Worm (Caenorhabditis elegans) whole organism, L2 larva: Measurements from ENCODE around the gene cka-1.
"Not testable (repeated sequence)": the region's sequence is repeated elsewhere in the genome, so short reads cannot be mapped to it uniquely, and the experiment has no call there.

Experiments used
- aly-2 ChIP-seq: fragments of 150-350 bp; optimal IDR thresholded peaks from 2 replicates; lab custom pipeline; 2014; ENCODE audit warnings: missing biosample characterization, missing genetic modification characterization
- blmp-1 ChIP-seq: sonication (generic microtip); optimal IDR thresholded peaks from 2 replicates; lab custom pipeline; 2017; ENCODE audit warnings: missing genetic modification characterization, mild to moderate bottlenecking, missing compliant biosample characterization, antibody characterized with exemption, moderate library complexity; ENCODE audit not compliant: insufficient read depth
- lin-13 ChIP-seq: fragments of 150-350 bp; optimal IDR thresholded peaks from 2 replicates; lab custom pipeline; 2014; ENCODE audit warnings: missing biosample characterization, missing genetic modification reagents, missing genetic modification characterization
- mbf-1 ChIP-seq: sonication (generic microtip); optimal IDR thresholded peaks from 2 replicates; lab custom pipeline; 2017; ENCODE audit warnings: missing biosample characterization, missing genetic modification characterization
- nhr-11 ChIP-seq: fragments of 150-350 bp; optimal IDR thresholded peaks from 2 replicates; lab custom pipeline; 2014; ENCODE audit warnings: missing biosample characterization, missing genetic modification characterization
- nhr-237 ChIP-seq: fragments of 150-350 bp; optimal IDR thresholded peaks from 2 replicates; lab custom pipeline; 2014; ENCODE audit warnings: missing biosample characterization, missing genetic modification characterization
- nhr-25 ChIP-seq: fragments of 150-350 bp; sonication (generic microtip); optimal IDR thresholded peaks from 3 replicates; lab custom pipeline; 2014; ENCODE audit warnings: missing biosample characterization, missing genetic modification characterization
- snpc-4 ChIP-seq: fragments of 150-350 bp; optimal IDR thresholded peaks from 2 replicates; lab custom pipeline; 2014; ENCODE audit warnings: missing biosample characterization, missing genetic modification characterization
- unc-55 ChIP-seq: fragments of 150-350 bp; sonication (generic microtip); optimal IDR thresholded peaks from 3 replicates; lab custom pipeline; 2014; ENCODE audit warnings: missing biosample characterization, missing genetic modification reagents, missing genetic modification characterization
- unc-62 ChIP-seq: fragments of 150-350 bp; optimal IDR thresholded peaks from 2 replicates; lab custom pipeline; 2014; ENCODE audit warnings: missing biosample characterization, missing genetic modification reagents, missing genetic modification characterization
- zag-1 ChIP-seq: fragments of 150-350 bp; optimal IDR thresholded peaks from 2 replicates; lab custom pipeline; 2014; ENCODE audit warnings: missing biosample characterization, missing genetic modification characterization

DNA sequence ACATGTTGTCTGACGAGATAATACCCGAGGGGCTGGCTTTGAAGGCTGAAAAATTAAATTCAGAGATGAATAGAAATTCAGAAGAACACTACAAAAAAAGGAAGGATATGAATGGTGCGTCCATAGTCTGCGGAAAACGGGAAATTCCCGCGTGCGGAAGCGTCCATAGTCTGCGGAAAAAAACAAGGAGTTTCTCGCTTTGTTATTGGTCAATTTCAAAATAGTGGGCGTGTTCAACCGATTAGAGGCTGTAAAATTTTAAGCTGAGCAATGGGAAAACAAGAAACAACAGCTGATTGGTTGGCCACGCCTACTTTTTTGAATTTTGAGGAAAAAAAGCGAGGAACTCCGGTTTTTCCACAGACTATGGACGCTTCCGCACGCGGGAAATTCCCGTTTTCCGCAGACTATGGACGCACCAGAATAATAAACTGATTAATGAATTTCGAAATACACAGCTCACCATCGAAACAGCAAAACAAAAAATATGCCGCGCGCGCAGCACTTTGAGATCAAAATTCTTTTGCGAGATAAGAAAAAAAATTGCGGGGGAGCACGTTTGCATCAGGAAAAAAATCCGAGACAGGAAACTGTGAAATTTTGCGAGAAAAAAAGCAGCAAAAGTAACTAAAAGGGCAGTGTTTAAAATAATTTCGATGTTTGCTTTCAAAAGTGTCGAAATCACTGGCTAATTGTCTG is 3.6 kb upstream of the cka-1 start, which contains the start of gene gln-6:
- not testable (repeated sequence) for TF ChIP-seq zag-1; unc-55 (GFP tag; lab: Kevin White, UChicago); unc-62 (GFP tag; lab: Kevin White, UChicago); lin-13 (GFP tag; lab: Kevin White, UChicago); nhr-25 (tag; lab: Kevin White, UChicago); aly-2 (tag; lab: Kevin White, UChicago); nhr-237 (tag; lab: Kevin White, UChicago); mbf-1 (tag; lab: Kevin White, UChicago); blmp-1 (tag; lab: Kevin White, UChicago); nhr-11; snpc-4 (tag; lab: Kevin White, UChicago)
